Worm (Caenorhabditis elegans): Measurements from ENCODE around the gene R11E3.1.

DNA sequence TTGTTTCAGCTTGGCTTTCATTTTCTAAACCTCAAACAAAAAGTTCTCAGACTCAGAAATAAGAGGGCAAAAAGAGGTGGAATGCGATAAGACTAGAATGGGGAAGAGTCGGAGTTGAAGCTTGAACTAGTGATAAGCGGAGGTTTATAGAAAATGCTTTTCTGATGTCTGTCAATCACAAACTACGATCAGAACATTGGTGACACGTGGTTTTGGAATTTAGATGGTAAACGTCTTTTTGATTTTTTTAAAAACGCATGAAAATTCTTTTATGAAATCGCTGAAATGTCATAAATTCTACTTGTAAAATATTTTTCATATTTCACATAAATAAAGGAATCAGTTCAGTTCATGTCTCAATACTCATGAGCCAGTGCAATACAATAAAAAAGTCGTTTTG, 31.5 kb downstream of the R11E3.1 start, which contains the start of gene H06H21.8:
- TF ChIP-seq mab-9 (GFP tag; IDR thresholded peaks at IDR 0.05), result no peak
- TF ChIP-seq efl-3 (GFP tag; optimal IDR thresholded peaks at IDR 0.05), result no peak
